Fruit fly (Drosophila melanogaster) whole organism, embryonic: ENCODE data around the gene CG15641.

Source experiments
- ATbp ChIP-seq: fragments of 200-800 bp; sonication (Bioruptor generic); optimal IDR thresholded peaks from 2 replicates; lab custom pipeline; 2017; ENCODE audit warnings: missing biosample characterization, mild to moderate bottlenecking, missing genetic modification characterization, missing genetic modification reagents
- B-H2 ChIP-seq: fragments of 200-800 bp; sonication (Bioruptor generic); optimal IDR thresholded peaks from 2 replicates; lab custom pipeline; 2018; ENCODE audit warnings: missing biosample characterization, mild to moderate bottlenecking, missing genetic modification characterization
- CG10209 ChIP-seq: fragments of 200-800 bp; sonication (Bioruptor generic); optimal IDR thresholded peaks from 3 replicates; lab custom pipeline; 2017; ENCODE audit warnings: missing biosample characterization, mild to moderate bottlenecking, missing genetic modification characterization, missing genetic modification reagents
- CG10543 ChIP-seq: fragments of 200-800 bp; sonication (Bioruptor generic); optimal IDR thresholded peaks from 3 replicates; lab custom pipeline; 2017; ENCODE audit warnings: missing biosample characterization, mild to moderate bottlenecking, missing genetic modification characterization, moderate library complexity
- CG11085 ChIP-seq: fragments of 200-800 bp; sonication (Bioruptor generic); IDR thresholded peaks from 2 replicates; pipeline ENCODE4 v1.3.6; 2022; ENCODE audit warnings: missing biosample characterization, missing genetic modification characterization
- CG1233 ChIP-seq: fragments of 200-800 bp; sonication (Bioruptor generic); optimal IDR thresholded peaks from 4 replicates; lab custom pipeline; 2018; ENCODE audit warnings: missing biosample characterization, mild to moderate bottlenecking, missing genetic modification characterization
- CG16779 ChIP-seq: fragments of 200-800 bp; sonication (Bioruptor generic); IDR thresholded peaks from 2 replicates; pipeline ENCODE4 v1.3.6; 2022; ENCODE audit warnings: missing biosample characterization, missing genetic modification characterization
- CG16813 ChIP-seq: fragments of 200-800 bp; sonication (Bioruptor generic); IDR thresholded peaks from 3 replicates; pipeline ENCODE4 v1.3.6; 2022; ENCODE audit warnings: missing biosample characterization, missing genetic modification characterization; ENCODE audit not compliant: partially characterized antibody
- CG17361 ChIP-seq: fragments of 200-800 bp; sonication (Bioruptor generic); IDR thresholded peaks from 3 replicates; pipeline ENCODE4 v1.3.6; 2022; ENCODE audit warnings: missing biosample characterization, missing genetic modification characterization
- CG17385 ChIP-seq: fragments of 200-800 bp; sonication (Bioruptor generic); optimal IDR thresholded peaks from 3 replicates; lab custom pipeline; 2018; ENCODE audit warnings: missing biosample characterization, mild to moderate bottlenecking, missing genetic modification characterization
- CG18262 ChIP-seq: fragments of 200-800 bp; optimal IDR thresholded peaks from 3 replicates; lab custom pipeline; 2019; ENCODE audit warnings: missing biosample characterization, mild to moderate bottlenecking, missing genetic modification characterization, moderate library complexity
- CG18619 ChIP-seq: fragments of 200-800 bp; sonication (Bioruptor generic); optimal IDR thresholded peaks from 3 replicates; lab custom pipeline; 2017; ENCODE audit warnings: missing biosample characterization, mild to moderate bottlenecking, missing genetic modification characterization
- CG2712 ChIP-seq: fragments of 200-800 bp; optimal IDR thresholded peaks from 3 replicates; lab custom pipeline; 2019; ENCODE audit warnings: missing biosample characterization, mild to moderate bottlenecking, missing genetic modification characterization, moderate library complexity
- CG30403 ChIP-seq: fragments of 200-800 bp; sonication (Bioruptor generic); optimal IDR thresholded peaks from 3 replicates; lab custom pipeline; 2016; ENCODE audit warnings: missing biosample characterization, missing genetic modification characterization
- CG32532 ChIP-seq: fragments of 200-800 bp; sonication (Bioruptor generic); IDR thresholded peaks from 2 replicates; pipeline ENCODE4 v1.3.6; 2022; ENCODE audit warnings: missing biosample characterization, missing genetic modification characterization
- CG3407 ChIP-seq: fragments of 200-800 bp; sonication (Bioruptor generic); optimal IDR thresholded peaks from 2 replicates; lab custom pipeline; 2018; ENCODE audit warnings: missing biosample characterization, mild to moderate bottlenecking, missing genetic modification characterization
- CG3847 ChIP-seq: fragments of 200-800 bp; sonication (Bioruptor generic); IDR thresholded peaks from 2 replicates; pipeline ENCODE4 v1.3.6; 2022; ENCODE audit warnings: missing biosample characterization, missing genetic modification characterization
- CG6791 ChIP-seq: fragments of 200-800 bp; sonication (Bioruptor generic); IDR thresholded peaks from 3 replicates; pipeline ENCODE4 v1.3.6; 2022; ENCODE audit warnings: missing biosample characterization, missing genetic modification characterization; ENCODE audit not compliant: partially characterized antibody
- CG6813 ChIP-seq: fragments of 200-800 bp; sonication (Bioruptor generic); optimal IDR thresholded peaks from 2 replicates; lab custom pipeline; 2017; ENCODE audit warnings: missing biosample characterization, missing genetic modification characterization, mild to moderate bottlenecking, moderate library complexity, missing genetic modification reagents
- CG7839 ChIP-seq: fragments of 200-800 bp; sonication (Bioruptor generic); optimal IDR thresholded peaks from 3 replicates; lab custom pipeline; 2018; ENCODE audit warnings: missing biosample characterization, mild to moderate bottlenecking, missing genetic modification characterization, moderate library complexity
- CG7987 ChIP-seq: fragments of 200-800 bp; sonication (Bioruptor generic); optimal IDR thresholded peaks from 2 replicates; lab custom pipeline; 2018; ENCODE audit warnings: missing biosample characterization, mild to moderate bottlenecking, missing genetic modification characterization, moderate library complexity
- CG9727 ChIP-seq: fragments of 200-800 bp; sonication (Bioruptor generic); optimal IDR thresholded peaks from 3 replicates; lab custom pipeline; 2017; ENCODE audit warnings: missing biosample characterization, mild to moderate bottlenecking, missing genetic modification characterization
- Camta ChIP-seq: fragments of 200-800 bp; sonication (Bioruptor generic); optimal IDR thresholded peaks from 2 replicates; lab custom pipeline; 2016; ENCODE audit warnings: missing biosample characterization, missing genetic modification characterization
- Gug ChIP-seq: fragments of 200-800 bp; sonication (Bioruptor generic); IDR thresholded peaks from 4 replicates; pipeline ENCODE4 v1.3.6; 2022; ENCODE audit warnings: missing biosample characterization, missing genetic modification characterization
- HLHmδ ChIP-seq: fragments of 200-800 bp; sonication (Bioruptor generic); optimal IDR thresholded peaks from 2 replicates; lab custom pipeline; 2018; ENCODE audit warnings: missing biosample characterization, mild to moderate bottlenecking, missing genetic modification characterization, moderate library complexity
- Hey ChIP-seq: fragments of 200-800 bp; sonication (Bioruptor generic); optimal IDR thresholded peaks from 3 replicates; lab custom pipeline; 2018; ENCODE audit warnings: missing biosample characterization, mild to moderate bottlenecking, missing genetic modification characterization
- NC2β ChIP-seq: fragments of 200-800 bp; sonication (Bioruptor generic); optimal IDR thresholded peaks from 2 replicates; lab custom pipeline; 2016; ENCODE audit warnings: missing biosample characterization, missing genetic modification characterization
- Sry-β ChIP-seq: fragments of 200-800 bp; sonication (Bioruptor generic); optimal IDR thresholded peaks from 2 replicates; lab custom pipeline; 2018; ENCODE audit warnings: missing biosample characterization, mild to moderate bottlenecking, missing genetic modification characterization, moderate library complexity
- Trl ChIP-seq, 3 experiments: fragments of >200 bp in 2 of 3; fragments of 200-800 bp in 1 of 3; sonication (Bioruptor generic) in 1 of 3; optimal IDR thresholded peaks; 2 replicates in 1 of 3; 3 replicates in 2 of 3; lab custom pipeline; 2016 to 2017; ENCODE audit warnings: missing biosample characterization in 1 of 3, missing genetic modification characterization in 1 of 3
- Vsx1 ChIP-seq: fragments of 200-800 bp; sonication (Bioruptor generic); optimal IDR thresholded peaks from 2 replicates; lab custom pipeline; 2017; ENCODE audit warnings: missing biosample characterization, mild to moderate bottlenecking, missing genetic modification characterization, missing genetic modification reagents
- Xrp1 ChIP-seq: fragments of 200-800 bp; sonication (Bioruptor generic); IDR thresholded peaks from 2 replicates; pipeline ENCODE4 v1.3.6; 2022; ENCODE audit warnings: missing biosample characterization, missing genetic modification characterization
- al ChIP-seq: fragments of 200-800 bp; sonication (Bioruptor generic); IDR thresholded peaks from 2 replicates; pipeline ENCODE4 v1.3.6; 2022; ENCODE audit warnings: missing biosample characterization, missing genetic modification characterization
- bigmax ChIP-seq: fragments of 200-800 bp; sonication (Bioruptor generic); optimal IDR thresholded peaks from 2 replicates; lab custom pipeline; 2018; ENCODE audit warnings: missing biosample characterization, mild to moderate bottlenecking, missing genetic modification characterization
- chm ChIP-seq: fragments of 200-800 bp; sonication (Bioruptor generic); IDR thresholded peaks from 2 replicates; pipeline ENCODE4 v1.3.6; 2022; ENCODE audit warnings: missing biosample characterization, missing genetic modification characterization
- dpn ChIP-seq, 2 experiments: fragments of 200-800 bp; sonication (Bioruptor generic); optimal IDR thresholded peaks; 3 replicates each; lab custom pipeline; 2016; ENCODE audit warnings: missing biosample characterization in 2 of 2, missing genetic modification characterization in 2 of 2
- gem ChIP-seq: fragments of 200-800 bp; sonication (Bioruptor generic); optimal IDR thresholded peaks from 2 replicates; lab custom pipeline; 2019; ENCODE audit warnings: missing biosample characterization, mild to moderate bottlenecking, missing genetic modification characterization, moderate library complexity
- grau ChIP-seq: fragments of 200-800 bp; optimal IDR thresholded peaks from 3 replicates; lab custom pipeline; 2019; ENCODE audit warnings: missing biosample characterization, mild to moderate bottlenecking, missing genetic modification characterization, moderate library complexity
- lab ChIP-seq: fragments of 200-800 bp; sonication (Bioruptor generic); optimal IDR thresholded peaks from 3 replicates; lab custom pipeline; 2017; ENCODE audit warnings: missing biosample characterization, missing genetic modification characterization, mild to moderate bottlenecking, moderate library complexity, missing genetic modification reagents
- onecut ChIP-seq: fragments of 200-800 bp; sonication (Bioruptor generic); IDR thresholded peaks from 2 replicates; pipeline ENCODE4 v1.3.6; 2022; ENCODE audit warnings: missing biosample characterization, missing genetic modification characterization
- row ChIP-seq: fragments of 200-800 bp; sonication (Bioruptor generic); IDR thresholded peaks from 3 replicates; pipeline ENCODE4 v1.3.6; 2022; ENCODE audit warnings: missing biosample characterization, missing genetic modification characterization
- salm ChIP-seq: fragments of 200-800 bp; sonication (Bioruptor generic); optimal IDR thresholded peaks from 2 replicates; lab custom pipeline; 2018; ENCODE audit warnings: missing biosample characterization, mild to moderate bottlenecking, missing genetic modification characterization
- slou ChIP-seq: fragments of 200-800 bp; sonication (Bioruptor generic); optimal IDR thresholded peaks from 3 replicates; lab custom pipeline; 2016; ENCODE audit warnings: missing biosample characterization, missing genetic modification characterization
- sqz ChIP-seq: fragments of 200-800 bp; sonication (Bioruptor generic); optimal IDR thresholded peaks from 3 replicates; lab custom pipeline; 2018; ENCODE audit warnings: missing biosample characterization, mild to moderate bottlenecking, missing genetic modification characterization
- tgo ChIP-seq: fragments of 200-800 bp; sonication (Bioruptor generic); IDR thresholded peaks from 3 replicates; pipeline ENCODE4 v1.3.6; 2022; ENCODE audit warnings: missing biosample characterization, missing genetic modification characterization
- zen ChIP-seq: fragments of 200-800 bp; sonication (Bioruptor generic); optimal IDR thresholded peaks from 3 replicates; lab custom pipeline; 2018; ENCODE audit warnings: missing biosample characterization, mild to moderate bottlenecking, missing genetic modification characterization, moderate library complexity

The CG15641 gene

dm6 chrX:15496651-15497409, 29.1 kb downstream of the CG15641 start (continued):
- no peak for TF ChIP-seq CG6791
- TF ChIP-seq Gug (GFP tag; lab: Robert Waterston, UW) = no peak
- TF ChIP-seq CG16813 (GFP tag; lab: Robert Waterston, UW) = no peak
- TF ChIP-seq HLHmδ (GFP tag; lab: Kevin White, UChicago) = no peak
- no peak for TF ChIP-seq CG32532
- TF ChIP-seq CG18619 (GFP tag; lab: Kevin White, UChicago) = no peak
- TF ChIP-seq B-H2 (GFP tag; lab: Kevin White, UChicago) = no peak
- TF ChIP-seq, all 482 proteins: peak for 17

- TF ChIP-seq CG10209 (GFP tag; lab: Kevin White, UChicago) (peak; percentile 37), row (peak; percentile 46), Vsx1 (GFP tag; lab: Kevin White, UChicago) (peak; percentile 20), onecut (0 out of 2 replicates have a peak, but pooled peaks have one; percentile 7), CG17385 (GFP tag; lab: Kevin White, UChicago) (no peak), CG2712 (tag; lab: Kevin White, UChicago) (peak; percentile 41), zen (tag; lab: Kevin White, UChicago) (no peak), CG30403 (GFP tag; lab: Kevin White, UChicago) (peak; percentile 15), grau (tag; lab: Kevin White, UChicago) (peak; percentile 85), CG3407 (peak; percentile 57), CG17361 (0 out of 3 replicates have a peak, but pooled peaks have one; percentile 18), CG9727 (GFP tag; lab: Kevin White, UChicago) (peak; percentile 33), Xrp1 (GFP tag; lab: Robert Waterston, UW) (0 out of 2 replicates have a peak, but pooled peaks have one; percentile 19), lab (GFP tag; lab: Kevin White, UChicago) (peak; percentile 24), CG16779 (no peak), CG7839 (tag; lab: Kevin White, UChicago) (peak; percentile 24), NC2β (GFP tag; lab: Kevin White, UChicago) (no peak), gem (peak; percentile 23), CG6813 (GFP tag; lab: Kevin White, UChicago) (peak; percentile 67), dpn (GFP tag; optimal IDR thresholded peaks at IDR 0.05; lab: Kevin White, UChicago) (peak in 1 of 2 experiments; percentile 5), Camta (GFP tag; lab: Kevin White, UChicago) (no peak), CG7987 (GFP tag; lab: Kevin White, UChicago) (no peak), Hey (no peak), Trl (optimal IDR thresholded peaks at IDR 0.05; lab: Kevin White, UChicago) (peak; percentile 41 to 49), Trl (GFP tag; optimal IDR thresholded peaks at IDR 0.05; lab: Kevin White, UChicago) (no peak), slou (GFP tag; lab: Kevin White, UChicago) (no peak), sqz (GFP tag; lab: Kevin White, UChicago) (peak; percentile 39), CG18262 (tag; lab: Kevin White, UChicago) (peak; percentile 32), ATbp (peak; percentile 71), CG1233 (GFP tag; lab: Kevin White, UChicago) (peak; percentile 5), salm (no peak), Sry-β (no peak), CG3847 (GFP tag; lab: Robert Waterston, UW) (no peak), bigmax (GFP tag; lab: Kevin White, UChicago) (peak; percentile 87), CG11085 (GFP tag; lab: Robert Waterston, UW) (no peak), tgo (GFP tag; lab: Robert Waterston, UW) (no peak), CG10543 (GFP tag; lab: Kevin White, UChicago) (peak; percentile 17), al (GFP tag; lab: Robert Waterston, UW) (no peak), chm (peak; percentile 11; the same call in 1 of the 2 replicates)
These were observed 30.0 kb downstream of the CG15641 start for dm6 chrX:15497440-15498271.
